Fruit fly (Drosophila melanogaster) whole organism, prepupa: ENCODE results near the gene Vlet.
A peak's percentile ranks its signal among the peaks of the same experiment; 100 is the strongest.

Experiments
- CG10631 ChIP-seq: fragments of 200-800 bp; sonication (Bioruptor generic); optimal IDR thresholded peaks from 2 replicates; lab custom pipeline; 2016; ENCODE audit warnings: missing biosample characterization, missing genetic modification characterization
- CG11762 ChIP-seq: fragments of 200-800 bp; sonication (Bioruptor generic); optimal IDR thresholded peaks from 3 replicates; lab custom pipeline; 2016; ENCODE audit warnings: missing biosample characterization, missing genetic modification characterization; ENCODE audit not compliant: insufficient read depth
- CG11902 ChIP-seq: fragments of 200-800 bp; sonication (Bioruptor generic); optimal IDR thresholded peaks from 3 replicates; lab custom pipeline; 2016; ENCODE audit warnings: missing biosample characterization, missing genetic modification characterization
- CG15336 ChIP-seq: fragments of 200-800 bp; sonication (Bioruptor generic); IDR thresholded peaks from 2 replicates; pipeline ENCODE4 v1.3.6; 2022; ENCODE audit warnings: missing biosample characterization, missing genetic modification characterization
- CG16779 ChIP-seq: fragments of 200-800 bp; sonication (Bioruptor generic); optimal IDR thresholded peaks from 3 replicates; lab custom pipeline; 2017; ENCODE audit warnings: missing biosample characterization, mild to moderate bottlenecking, missing genetic modification characterization
- CG32006 ChIP-seq: fragments of 200-800 bp; sonication (Bioruptor generic); optimal IDR thresholded peaks from 3 replicates; lab custom pipeline; 2017; ENCODE audit warnings: missing biosample characterization, mild to moderate bottlenecking, missing genetic modification characterization
- CG34406 ChIP-seq: fragments of 200-800 bp; sonication (Bioruptor generic); optimal IDR thresholded peaks from 3 replicates; lab custom pipeline; 2016; ENCODE audit warnings: missing biosample characterization, missing genetic modification characterization
- CG3919 ChIP-seq: fragments of 200-800 bp; sonication (Bioruptor generic); optimal IDR thresholded peaks from 3 replicates; lab custom pipeline; 2016; ENCODE audit warnings: missing biosample characterization, missing genetic modification characterization
- CG4318 ChIP-seq: fragments of 200-800 bp; sonication (Bioruptor generic); optimal IDR thresholded peaks from 3 replicates; lab custom pipeline; 2017; ENCODE audit warnings: missing biosample characterization, mild to moderate bottlenecking, missing genetic modification characterization
- CG6276 ChIP-seq: fragments of 200-800 bp; sonication (Bioruptor generic); optimal IDR thresholded peaks from 2 replicates; lab custom pipeline; 2017; ENCODE audit warnings: missing biosample characterization, mild to moderate bottlenecking, missing genetic modification characterization
- CG6854 ChIP-seq: fragments of 200-800 bp; sonication (Bioruptor generic); optimal IDR thresholded peaks from 2 replicates; lab custom pipeline; 2017; ENCODE audit warnings: missing biosample characterization, mild to moderate bottlenecking, missing genetic modification characterization
- CG7368 ChIP-seq: fragments of 200-800 bp; sonication (Bioruptor generic); optimal IDR thresholded peaks from 3 replicates; lab custom pipeline; 2016; ENCODE audit warnings: missing biosample characterization, missing genetic modification characterization
- CG8119 ChIP-seq: fragments of 200-800 bp; sonication (Bioruptor generic); IDR thresholded peaks from 3 replicates; pipeline ENCODE4 v1.3.6; 2022; ENCODE audit warnings: missing biosample characterization, missing genetic modification characterization
- CG8319 ChIP-seq: fragments of 200-800 bp; sonication (Bioruptor generic); optimal IDR thresholded peaks from 3 replicates; lab custom pipeline; 2016; ENCODE audit warnings: missing biosample characterization, missing genetic modification characterization
- CG8632 ChIP-seq: fragments of 200-800 bp; sonication (Bioruptor generic); optimal IDR thresholded peaks from 3 replicates; lab custom pipeline; 2016; ENCODE audit warnings: missing biosample characterization, missing genetic modification characterization
- Eip78C ChIP-seq: fragments of 200-800 bp; sonication (Bioruptor generic); peaks from one replicate; lab custom pipeline; 2016; ENCODE audit warnings: missing biosample characterization, missing genetic modification characterization
- Ets96B ChIP-seq: fragments of 200-800 bp; optimal IDR thresholded peaks from 2 replicates; lab custom pipeline; 2019; ENCODE audit warnings: missing biosample characterization, mild to moderate bottlenecking, missing genetic modification characterization, moderate library complexity
- Hr39 ChIP-seq: fragments of 200-800 bp; sonication (Bioruptor generic); optimal IDR thresholded peaks from 2 replicates; lab custom pipeline; 2016; ENCODE audit warnings: missing biosample characterization, missing genetic modification characterization
- Hr4 ChIP-seq: fragments of 200-800 bp; sonication (Bioruptor generic); optimal IDR thresholded peaks from 3 replicates; lab custom pipeline; 2016; ENCODE audit warnings: missing biosample characterization, missing genetic modification characterization
- Met ChIP-seq: fragments of 200-800 bp; sonication (Bioruptor generic); optimal IDR thresholded peaks from 3 replicates; lab custom pipeline; 2016; ENCODE audit warnings: missing biosample characterization, missing genetic modification characterization
- Smox ChIP-seq: fragments of 200-800 bp; sonication (Bioruptor generic); optimal IDR thresholded peaks from 3 replicates; lab custom pipeline; 2016; ENCODE audit warnings: missing biosample characterization, missing genetic modification characterization
- Sox102F ChIP-seq: fragments of 200-800 bp; sonication (Bioruptor generic); optimal IDR thresholded peaks from 2 replicates; lab custom pipeline; 2016; ENCODE audit warnings: missing biosample characterization, mild to moderate bottlenecking, missing genetic modification characterization
- Sox14 ChIP-seq: fragments of 200-800 bp; sonication (Bioruptor generic); optimal IDR thresholded peaks from 3 replicates; lab custom pipeline; 2016; ENCODE audit warnings: missing biosample characterization, missing genetic modification characterization
- dac ChIP-seq: fragments of 200-800 bp; sonication (Bioruptor generic); optimal IDR thresholded peaks from 2 replicates; lab custom pipeline; 2017; ENCODE audit warnings: missing biosample characterization, mild to moderate bottlenecking, missing genetic modification characterization
- eg ChIP-seq: fragments of 200-800 bp; sonication (Bioruptor generic); IDR thresholded peaks from 3 replicates; pipeline ENCODE4 v1.3.6; 2022; ENCODE audit warnings: missing biosample characterization, missing genetic modification characterization
- esn ChIP-seq: fragments of 200-800 bp; sonication (Bioruptor generic); optimal IDR thresholded peaks from 2 replicates; lab custom pipeline; 2016; ENCODE audit warnings: missing biosample characterization, mild to moderate bottlenecking, missing genetic modification characterization, moderate library complexity
- fd59A ChIP-seq: fragments of 200-800 bp; sonication (Bioruptor generic); optimal IDR thresholded peaks from 2 replicates; lab custom pipeline; 2017; ENCODE audit warnings: missing biosample characterization, mild to moderate bottlenecking, missing genetic modification characterization, missing genetic modification reagents
- fd85E ChIP-seq: fragments of 200-800 bp; sonication (Bioruptor generic); optimal IDR thresholded peaks from 3 replicates; lab custom pipeline; 2016; ENCODE audit warnings: missing biosample characterization, missing genetic modification characterization
- fkh ChIP-seq: fragments of 200-800 bp; sonication (Bioruptor generic); optimal IDR thresholded peaks from 3 replicates; lab custom pipeline; 2017; ENCODE audit warnings: missing biosample characterization, mild to moderate bottlenecking, missing genetic modification characterization, moderate library complexity
- lz ChIP-seq: fragments of 200-800 bp; sonication (Bioruptor generic); optimal IDR thresholded peaks from 3 replicates; lab custom pipeline; 2016; ENCODE audit warnings: missing biosample characterization, missing genetic modification characterization
- pdm3 ChIP-seq: fragments of 200-800 bp; sonication (Bioruptor generic); optimal IDR thresholded peaks from 3 replicates; lab custom pipeline; 2016; ENCODE audit warnings: missing biosample characterization, missing genetic modification characterization
- ss ChIP-seq, 2 experiments: fragments of 200-800 bp; sonication (Bioruptor generic); optimal IDR thresholded peaks; 2 replicates in 1 of 2; 3 replicates in 1 of 2; lab custom pipeline; 2017 to 2018; ENCODE audit warnings: mild to moderate bottlenecking in 2 of 2, missing biosample characterization in 2 of 2, missing genetic modification characterization in 2 of 2, moderate library complexity in 1 of 2
- svp ChIP-seq: fragments of 200-800 bp; sonication (Bioruptor generic); peaks from one replicate; lab custom pipeline; 2016; ENCODE audit warnings: missing biosample characterization, missing genetic modification characterization
- vri ChIP-seq: fragments of 200-800 bp; sonication (Bioruptor generic); optimal IDR thresholded peaks from 3 replicates; lab custom pipeline; 2016; ENCODE audit warnings: missing biosample characterization, mild to moderate bottlenecking, missing genetic modification characterization

Gene Vlet

DNA sequence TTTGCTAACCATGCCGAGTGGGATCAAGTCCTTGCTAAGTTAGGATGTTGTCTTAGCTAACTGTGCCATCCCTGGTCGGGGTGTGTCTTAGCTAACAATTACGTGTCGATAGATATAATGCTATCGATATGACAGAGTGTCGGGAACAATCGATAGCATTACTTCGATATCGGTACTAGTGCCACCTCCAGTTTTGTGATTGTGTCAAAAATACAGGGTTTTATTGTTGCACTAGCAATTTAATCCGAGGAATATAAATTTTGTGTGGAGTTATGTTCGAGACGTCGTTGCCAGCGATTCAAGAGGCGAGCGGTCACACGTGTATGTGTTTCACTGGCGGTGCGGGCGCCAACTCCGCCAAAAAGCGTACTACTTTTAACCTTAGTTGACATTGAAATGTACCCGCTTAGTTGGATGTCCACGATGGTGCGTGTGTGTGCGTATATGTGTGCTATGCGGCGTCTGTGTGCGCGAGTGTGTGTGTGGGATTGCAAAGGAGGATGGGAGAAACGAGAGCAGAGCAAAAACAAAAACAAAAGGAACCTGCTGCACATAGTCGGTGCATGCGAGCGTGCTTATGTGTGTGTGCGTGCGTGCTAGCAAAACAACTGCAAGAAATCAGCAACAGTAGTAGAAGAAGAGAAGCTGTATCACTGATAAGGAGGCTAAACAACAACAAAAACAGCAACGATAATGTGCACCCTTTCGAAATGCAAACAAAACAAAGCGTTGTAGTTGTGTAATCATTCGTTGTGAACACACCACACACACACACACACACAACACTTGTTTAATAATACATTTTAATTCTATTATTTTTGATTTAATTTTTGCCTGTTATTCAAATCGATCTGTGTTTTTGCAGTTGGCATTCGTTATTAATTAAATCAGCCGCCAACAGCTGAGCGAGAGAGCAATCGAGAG, 16.8 kb upstream of the Vlet start, which contains the start of gene PhKgamma (continued):
- no peak for TF ChIP-seq CG34406 (GFP tag; lab: Kevin White, UChicago)
- TF ChIP-seq CG8319 (GFP tag; lab: Kevin White, UChicago), result no peak
- peak; percentile 41 for TF ChIP-seq CG11762 (GFP tag; lab: Kevin White, UChicago)
- TF ChIP-seq svp (GFP tag; lab: Kevin White, UChicago), result peak; percentile 83
- TF ChIP-seq CG8119 (GFP tag; lab: Robert Waterston, UW), result peak; percentile 54; the same call in 2 of the 3 replicates
- TF ChIP-seq lz (GFP tag; lab: Kevin White, UChicago), result no peak
- TF ChIP-seq CG3919 (GFP tag; lab: Kevin White, UChicago), result peak; percentile 24
- peak; percentile 37 for TF ChIP-seq Ets96B (tag; lab: Kevin White, UChicago)

DNA sequence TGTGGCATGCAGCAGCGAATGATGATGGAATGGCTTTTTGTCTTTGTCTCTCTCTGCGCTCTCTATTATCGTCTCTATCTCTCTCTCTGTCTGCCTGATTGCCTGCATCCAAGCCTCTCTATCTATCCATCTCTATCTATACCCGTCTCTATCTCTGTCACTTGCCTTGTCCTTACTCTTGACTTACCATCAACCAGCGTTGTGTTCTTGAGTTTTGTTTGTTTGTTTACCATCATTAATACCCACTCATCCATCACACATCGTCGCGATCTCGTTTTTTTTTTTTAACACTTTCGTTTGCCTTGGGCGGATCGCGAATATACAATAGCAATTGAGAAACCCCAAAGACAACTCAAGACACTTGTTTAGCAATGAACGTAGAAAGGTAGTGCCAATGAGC, 11.3 kb upstream of the Vlet start:
- no peak for TF ChIP-seq CG10631 (GFP tag; lab: Kevin White, UChicago)
- no peak for TF ChIP-seq CG8319 (GFP tag; lab: Kevin White, UChicago)
- peak in 1 of 2 experiments; percentile 12 for TF ChIP-seq ss (GFP tag; optimal IDR thresholded peaks at IDR 0.05; lab: Kevin White, UChicago)
- peak; percentile 25 for TF ChIP-seq fkh
- TF ChIP-seq CG6854 (GFP tag; lab: Kevin White, UChicago), result no peak
- TF ChIP-seq eg (GFP tag; lab: Robert Waterston, UW), result no peak
- TF ChIP-seq Eip78C (GFP tag; lab: Kevin White, UChicago), result peak; percentile 64
- no peak for TF ChIP-seq CG16779 (tag; lab: Kevin White, UChicago)
- TF ChIP-seq Hr39, result no peak
- no peak for TF ChIP-seq lz (GFP tag; lab: Kevin White, UChicago)
- TF ChIP-seq, all 60 proteins: peak for 3

DNA sequence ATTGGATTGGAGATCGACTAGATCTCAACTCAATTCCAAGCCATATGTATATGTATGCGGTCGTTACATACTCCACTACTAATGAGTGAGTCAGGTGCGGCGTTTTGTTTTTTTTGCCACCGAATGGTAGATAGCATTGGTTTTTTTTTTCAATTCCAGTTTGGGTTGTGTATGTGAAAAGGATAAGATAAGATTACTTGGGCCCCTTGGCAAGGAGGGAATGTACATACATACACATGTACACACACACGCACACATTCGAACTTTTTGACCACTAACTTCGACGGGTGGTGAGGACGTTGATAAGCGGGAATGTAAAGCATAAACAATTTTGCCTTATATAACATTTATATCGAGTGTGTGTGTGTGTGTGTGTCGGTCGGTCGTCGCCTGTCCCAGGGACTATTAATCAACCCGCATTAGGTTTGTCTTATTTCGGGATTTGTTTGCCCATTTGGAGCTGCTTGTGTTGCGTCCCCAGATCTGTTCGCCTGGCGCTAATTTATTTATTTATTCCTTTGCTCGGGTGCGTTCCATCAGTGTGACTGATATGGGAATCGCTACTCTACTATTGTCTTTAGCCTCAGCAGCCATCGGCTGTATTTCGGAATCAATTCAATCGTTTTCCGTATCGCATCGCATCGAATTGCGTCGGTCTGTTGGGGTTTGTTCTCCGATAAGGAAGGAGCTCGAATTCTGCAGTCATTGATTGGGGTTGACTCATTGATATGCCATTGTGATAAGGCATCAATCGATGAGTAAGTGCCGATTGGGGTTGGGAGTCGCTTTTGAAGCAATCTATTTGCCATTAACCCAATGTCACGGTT, 9.5 kb upstream of the Vlet start:
- TF ChIP-seq dac (GFP tag; lab: Kevin White, UChicago), result no peak
- TF ChIP-seq CG32006, result no peak
- no peak for TF ChIP-seq esn
- no peak for TF ChIP-seq Ets96B (tag; lab: Kevin White, UChicago)
- TF ChIP-seq ss (GFP tag; optimal IDR thresholded peaks at IDR 0.05; lab: Kevin White, UChicago), result peak in 1 of 2 experiments; percentile 2
- TF ChIP-seq fd59A (GFP tag; lab: Kevin White, UChicago), result no peak
- TF ChIP-seq Eip78C (GFP tag; lab: Kevin White, UChicago), result peak; percentile 52
- no peak for TF ChIP-seq fd85E (GFP tag; lab: Kevin White, UChicago)
- no peak for TF ChIP-seq Smox
- TF ChIP-seq CG8632, result no peak
- TF ChIP-seq CG6276 (GFP tag; lab: Kevin White, UChicago), result no peak
- TF ChIP-seq CG11762 (GFP tag; lab: Kevin White, UChicago), result no peak
- TF ChIP-seq fkh, result peak; percentile 1
- TF ChIP-seq CG10631 (GFP tag; lab: Kevin White, UChicago), result no peak
- TF ChIP-seq Hr4 (GFP tag; lab: Kevin White, UChicago), result no peak
- no peak for TF ChIP-seq Sox102F
- TF ChIP-seq CG4318 (GFP tag; lab: Kevin White, UChicago), result no peak
- no peak for TF ChIP-seq CG7368 (GFP tag; lab: Kevin White, UChicago)
- peak; percentile 72 for TF ChIP-seq vri (GFP tag; lab: Kevin White, UChicago)
- no peak for TF ChIP-seq CG34406 (GFP tag; lab: Kevin White, UChicago)
- peak; percentile 83 for TF ChIP-seq svp (GFP tag; lab: Kevin White, UChicago)
- TF ChIP-seq pdm3 (GFP tag; lab: Kevin White, UChicago), result no peak
- TF ChIP-seq CG11902 (GFP tag; lab: Kevin White, UChicago), result no peak
- no peak for TF ChIP-seq Met
- TF ChIP-seq CG15336 (GFP tag; lab: Robert Waterston, UW), result no peak
- TF ChIP-seq Sox14 (GFP tag; lab: Kevin White, UChicago), result no peak
